Fruit fly (Drosophila melanogaster) whole organism, embryonic: ENCODE results near the gene Fife.
A peak's percentile ranks its signal among the peaks of the same experiment; 100 is the strongest.

Experiments used
- Aef1 ChIP-seq: fragments of 200-800 bp; sonication (Bioruptor generic); IDR thresholded peaks from 3 replicates; pipeline ENCODE4 v1.3.6; 2022; ENCODE audit warnings: missing biosample characterization, missing genetic modification characterization
- Bteb2 ChIP-seq: fragments of 200-800 bp; sonication (Bioruptor generic); optimal IDR thresholded peaks from 2 replicates; lab custom pipeline; 2016; ENCODE audit warnings: missing biosample characterization, missing genetic modification characterization
- CG1024 ChIP-seq: fragments of 200-800 bp; sonication (Bioruptor generic); IDR thresholded peaks from 2 replicates; pipeline ENCODE4 v1.3.6; 2022; ENCODE audit warnings: missing biosample characterization, missing genetic modification characterization
- CG10321 ChIP-seq: fragments of 200-800 bp; sonication (Bioruptor generic); IDR thresholded peaks from 2 replicates; pipeline ENCODE4 v1.3.6; 2022; ENCODE audit warnings: missing biosample characterization, missing genetic modification characterization
- CG12391 ChIP-seq: fragments of 200-800 bp; sonication (Bioruptor generic); optimal IDR thresholded peaks from 3 replicates; lab custom pipeline; 2018; ENCODE audit warnings: missing biosample characterization, mild to moderate bottlenecking, missing genetic modification characterization, moderate library complexity
- CG14014 ChIP-seq: fragments of 200-800 bp; sonication (Bioruptor generic); IDR thresholded peaks from 2 replicates; pipeline ENCODE4 v1.3.6; 2022; ENCODE audit warnings: missing biosample characterization, missing genetic modification characterization
- CG15269 ChIP-seq: fragments of 200-800 bp; sonication (Bioruptor generic); optimal IDR thresholded peaks from 2 replicates; lab custom pipeline; 2018; ENCODE audit warnings: missing biosample characterization, mild to moderate bottlenecking, missing genetic modification characterization, moderate library complexity
- CG17829 ChIP-seq: fragments of 200-800 bp; optimal IDR thresholded peaks from 2 replicates; lab custom pipeline; 2019; ENCODE audit warnings: missing biosample characterization, mild to moderate bottlenecking, missing genetic modification characterization, moderate library complexity
- CG18599 ChIP-seq: fragments of 200-800 bp; sonication (Bioruptor generic); optimal IDR thresholded peaks from 3 replicates; lab custom pipeline; 2017; ENCODE audit warnings: missing biosample characterization, missing genetic modification characterization, mild to moderate bottlenecking, moderate library complexity, missing genetic modification reagents
- CG18764 ChIP-seq: fragments of 200-800 bp; sonication (Bioruptor generic); optimal IDR thresholded peaks from 3 replicates; lab custom pipeline; 2016; ENCODE audit warnings: missing biosample characterization, missing genetic modification characterization
- CG2199 ChIP-seq: fragments of 200-800 bp; sonication (Bioruptor generic); IDR thresholded peaks from 3 replicates; pipeline ENCODE4 v1.3.6; 2022; ENCODE audit warnings: missing biosample characterization, missing genetic modification characterization
- CG30403 ChIP-seq: fragments of 200-800 bp; sonication (Bioruptor generic); optimal IDR thresholded peaks from 3 replicates; lab custom pipeline; 2016; ENCODE audit warnings: missing biosample characterization, missing genetic modification characterization
- CG3065 ChIP-seq: fragments of 200-800 bp; sonication (Bioruptor generic); optimal IDR thresholded peaks from 2 replicates; lab custom pipeline; 2016; ENCODE audit warnings: missing biosample characterization, missing genetic modification characterization
- CG31224 ChIP-seq: fragments of 200-800 bp; sonication (Bioruptor generic); IDR thresholded peaks from 2 replicates; pipeline ENCODE4 v1.3.6; 2022; ENCODE audit warnings: missing biosample characterization, missing genetic modification characterization
- CG32772 ChIP-seq: fragments of 200-800 bp; sonication (Bioruptor generic); IDR thresholded peaks from 2 replicates; pipeline ENCODE4 v1.3.6; 2022; ENCODE audit warnings: missing biosample characterization, missing genetic modification characterization
- CG33557 ChIP-seq: fragments of 200-800 bp; sonication (Bioruptor generic); optimal IDR thresholded peaks from 2 replicates; lab custom pipeline; 2019; ENCODE audit warnings: missing biosample characterization, mild to moderate bottlenecking, missing genetic modification characterization, moderate library complexity
- CG3847 ChIP-seq: fragments of 200-800 bp; sonication (Bioruptor generic); IDR thresholded peaks from 2 replicates; pipeline ENCODE4 v1.3.6; 2022; ENCODE audit warnings: missing biosample characterization, missing genetic modification characterization
- CG42726 ChIP-seq: fragments of 200-800 bp; sonication (Bioruptor generic); IDR thresholded peaks from 2 replicates; pipeline ENCODE4 v1.3.6; 2022; ENCODE audit warnings: missing biosample characterization, missing genetic modification characterization; ENCODE audit not compliant: partially characterized antibody
- CG4617 ChIP-seq: fragments of 200-800 bp; sonication (Bioruptor generic); optimal IDR thresholded peaks from 3 replicates; lab custom pipeline; 2016; ENCODE audit warnings: missing biosample characterization, missing genetic modification characterization, borderline replicate concordance
- CG4707 ChIP-seq: fragments of 200-800 bp; sonication (Bioruptor generic); optimal IDR thresholded peaks from 2 replicates; lab custom pipeline; 2018; ENCODE audit warnings: missing biosample characterization, mild to moderate bottlenecking, missing genetic modification characterization, moderate library complexity
- CG6272 ChIP-seq: fragments of 200-800 bp; sonication (Bioruptor generic); IDR thresholded peaks from 2 replicates; pipeline ENCODE4 v1.3.6; 2022; ENCODE audit warnings: missing biosample characterization, missing genetic modification characterization
- Chrac-16 ChIP-seq: fragments of 200-800 bp; sonication (Bioruptor generic); optimal IDR thresholded peaks from 3 replicates; lab custom pipeline; 2016; ENCODE audit warnings: missing biosample characterization, missing genetic modification characterization
- CrebB ChIP-seq: fragments of 200-800 bp; sonication (Bioruptor generic); optimal IDR thresholded peaks from 3 replicates; lab custom pipeline; 2018; ENCODE audit warnings: missing biosample characterization, mild to moderate bottlenecking, missing genetic modification characterization
- Dll ChIP-seq: fragments of 200-800 bp; sonication (Bioruptor generic); IDR thresholded peaks from 4 replicates; pipeline ENCODE4 v1.3.6; 2022; ENCODE audit warnings: missing biosample characterization, missing genetic modification characterization; ENCODE audit not compliant: partially characterized antibody
- E2f2 ChIP-seq: fragments of 200-800 bp; sonication (Bioruptor generic); IDR thresholded peaks from 2 replicates; pipeline ENCODE4 v1.3.6; 2022; ENCODE audit warnings: missing biosample characterization, missing genetic modification characterization
- Eip74EF ChIP-seq, 2 experiments: fragments of 200-800 bp in 1 of 2; fragments of >200 bp in 1 of 2; sonication (Bioruptor generic) in 1 of 2; optimal IDR thresholded peaks; 2 replicates each; lab custom pipeline; 2017 to 2019; ENCODE audit warnings: missing biosample characterization in 2 of 2, missing genetic modification characterization in 2 of 2, mild to moderate bottlenecking in 1 of 2, moderate library complexity in 1 of 2
- Ets65A ChIP-seq: fragments of 200-800 bp; sonication (Bioruptor generic); peaks from one replicate; lab custom pipeline; 2016; ENCODE audit warnings: missing biosample characterization, missing genetic modification characterization
- Fer1 ChIP-seq: fragments of 200-800 bp; sonication (Bioruptor generic); optimal IDR thresholded peaks from 2 replicates; lab custom pipeline; 2017; ENCODE audit warnings: missing biosample characterization, mild to moderate bottlenecking, missing genetic modification characterization
- GATAe ChIP-seq: fragments of 200-800 bp; sonication (Bioruptor generic); conservative IDR thresholded peaks from 2 replicates; pipeline ENCODE4 v1.3.6; 2022; ENCODE audit warnings: missing biosample characterization, missing genetic modification characterization
- HmgZ ChIP-seq: fragments of 200-800 bp; sonication (Bioruptor generic); optimal IDR thresholded peaks from 2 replicates; lab custom pipeline; 2018; ENCODE audit warnings: missing biosample characterization, mild to moderate bottlenecking, missing genetic modification characterization
- Hr51 ChIP-seq, 2 experiments: fragments of 200-800 bp; sonication (Bioruptor generic); optimal IDR thresholded peaks; 2 replicates in 1 of 2; 3 replicates in 1 of 2; lab custom pipeline; 2016 to 2018; ENCODE audit warnings: missing biosample characterization in 2 of 2, missing genetic modification characterization in 2 of 2, mild to moderate bottlenecking in 1 of 2, moderate library complexity in 1 of 2
- Kr ChIP-seq: fragments of 200-800 bp; sonication (Bioruptor generic); optimal IDR thresholded peaks from 2 replicates; lab custom pipeline; 2017; ENCODE audit warnings: missing biosample characterization, mild to moderate bottlenecking, missing genetic modification characterization
- Meics ChIP-seq: fragments of 200-800 bp; sonication (Bioruptor generic); optimal IDR thresholded peaks from 2 replicates; lab custom pipeline; 2017; ENCODE audit warnings: missing biosample characterization, mild to moderate bottlenecking, missing genetic modification characterization
- Nf-YA ChIP-seq: fragments of 200-800 bp; sonication (Bioruptor generic); IDR thresholded peaks from 2 replicates; pipeline ENCODE4 v1.3.6; 2022; ENCODE audit warnings: missing biosample characterization, missing genetic modification characterization
- Ptx1 ChIP-seq: fragments of 200-800 bp; sonication (Bioruptor generic); IDR thresholded peaks from 2 replicates; pipeline ENCODE4 v1.3.6; 2022; ENCODE audit warnings: missing biosample characterization, missing genetic modification characterization
- Sox100B ChIP-seq: fragments of 200-800 bp; sonication (Bioruptor generic); optimal IDR thresholded peaks from 3 replicates; lab custom pipeline; 2018; ENCODE audit warnings: missing biosample characterization, mild to moderate bottlenecking, missing genetic modification characterization
- Usf ChIP-seq: fragments of 200-800 bp; sonication (Bioruptor generic); optimal IDR thresholded peaks from 2 replicates; lab custom pipeline; 2017; ENCODE audit warnings: missing genotype, missing biosample characterization, missing genetic modification characterization
- crp ChIP-seq, 2 experiments: fragments of 200-800 bp; sonication (Bioruptor generic); optimal IDR thresholded peaks; 2 replicates in 1 of 2; 3 replicates in 1 of 2; lab custom pipeline; 2017; ENCODE audit warnings: missing biosample characterization in 2 of 2, missing genetic modification characterization in 2 of 2, mild to moderate bottlenecking in 1 of 2, moderate library complexity in 1 of 2
- eyg ChIP-seq: fragments of 200-800 bp; sonication (Bioruptor generic); optimal IDR thresholded peaks from 3 replicates; lab custom pipeline; 2016; ENCODE audit warnings: missing biosample characterization, missing genetic modification characterization
- fd96Cb ChIP-seq: fragments of 200-800 bp; sonication (Bioruptor generic); optimal IDR thresholded peaks from 2 replicates; lab custom pipeline; 2018; ENCODE audit warnings: missing biosample characterization, mild to moderate bottlenecking, missing genetic modification characterization, moderate library complexity
- hkb ChIP-seq, 2 experiments: fragments of 200-800 bp in 1 of 2; fragments of >200 bp in 1 of 2; sonication (Bioruptor generic) in 1 of 2; IDR thresholded peaks in 1 of 2; optimal IDR thresholded peaks in 1 of 2; 2 replicates each; pipeline versions ENCODE4 v1.3.6 to Lab custom; 2017 to 2022; ENCODE audit warnings: missing biosample characterization in 1 of 2, missing genetic modification characterization in 1 of 2
- kah ChIP-seq: fragments of 200-800 bp; sonication (Bioruptor generic); optimal IDR thresholded peaks from 2 replicates; lab custom pipeline; 2018; ENCODE audit warnings: missing biosample characterization, mild to moderate bottlenecking, missing genetic modification characterization
- p53 ChIP-seq: fragments of 200-800 bp; sonication (Bioruptor generic); optimal IDR thresholded peaks from 2 replicates; lab custom pipeline; 2016; ENCODE audit warnings: missing biosample characterization, missing genetic modification characterization
- so ChIP-seq: fragments of 200-800 bp; sonication (Bioruptor generic); IDR thresholded peaks from 3 replicates; pipeline ENCODE4 v1.3.6; 2022; ENCODE audit warnings: missing biosample characterization, missing genetic modification characterization
- stc ChIP-seq: fragments of 200-800 bp; sonication (Bioruptor generic); IDR thresholded peaks from 2 replicates; pipeline ENCODE4 v1.3.6; 2022; ENCODE audit warnings: missing biosample characterization, missing genetic modification characterization
- tio ChIP-seq: fragments of 200-800 bp; sonication (Bioruptor generic); optimal IDR thresholded peaks from 2 replicates; lab custom pipeline; 2017; ENCODE audit warnings: missing biosample characterization, missing genetic modification characterization, inconsistent platforms
- zfh2 ChIP-seq: fragments of 200-800 bp; sonication (Bioruptor generic); optimal IDR thresholded peaks from 2 replicates; lab custom pipeline; 2016; ENCODE audit warnings: missing biosample characterization, missing genetic modification characterization

Gene Fife

dm6 chr3L:2661322-2661721, 50.2 kb downstream of the Fife start, which contains the start of gene CG33234:
CG33234 (plus strand) TSS chr3L:2661622.
- TF ChIP-seq Kr (GFP tag; lab: Kevin White, UChicago), result no peak
- TF ChIP-seq Chrac-16 (GFP tag; lab: Kevin White, UChicago), result no peak
- TF ChIP-seq Bteb2, result no peak
- TF ChIP-seq CG42726 (GFP tag; lab: Robert Waterston, UW), result no peak
- no peak for TF ChIP-seq E2f2 (GFP tag; lab: Robert Waterston, UW)
- TF ChIP-seq Usf (GFP tag; lab: Kevin White, UChicago), result no peak
- TF ChIP-seq CG30403 (GFP tag; lab: Kevin White, UChicago), result no peak
- no peak for TF ChIP-seq kah (GFP tag; lab: Kevin White, UChicago)
- TF ChIP-seq tio, result no peak
- no peak for TF ChIP-seq CG12391 (tag; lab: Kevin White, UChicago)
- no peak for TF ChIP-seq CG6272
- no peak for TF ChIP-seq CG4707
- no peak for TF ChIP-seq Eip74EF (GFP tag; optimal IDR thresholded peaks at IDR 0.05; lab: Kevin White, UChicago)
- no peak for TF ChIP-seq p53 (GFP tag; lab: Kevin White, UChicago)
- TF ChIP-seq Aef1 (GFP tag; lab: Robert Waterston, UW), result no peak
- no peak for TF ChIP-seq CG18599 (GFP tag; lab: Kevin White, UChicago)
- TF ChIP-seq GATAe (GFP tag; lab: Robert Waterston, UW), result no peak
- TF ChIP-seq Fer1 (GFP tag; lab: Kevin White, UChicago), result no peak
- no peak for TF ChIP-seq CG10321
- TF ChIP-seq, all 482 proteins: peak for 0

- TF ChIP-seq eyg (GFP tag; lab: Kevin White, UChicago), result no peak
- TF ChIP-seq Ets65A, result peak; percentile 10
Measured at dm6 chr3L:2659339-2659738, 52.2 kb downstream of the Fife start, which contains the start of gene CG33233. CG33233 (plus strand) TSS chr3L:2659639.

- TF ChIP-seq Aef1 (GFP tag; lab: Robert Waterston, UW) (peak; percentile 77), Sox100B (GFP tag; lab: Kevin White, UChicago) (no peak), HmgZ (peak; percentile 1), CG15269 (tag; lab: Kevin White, UChicago) (peak; percentile 54), CG31224 (GFP tag; lab: Robert Waterston, UW) (0 out of 2 replicates have a peak, but pooled peaks have one; percentile 19), zfh2 (no peak), Dll (GFP tag; lab: Robert Waterston, UW) (peak; percentile 47; the same call in 1 of the 4 replicates), CrebB (tag; lab: Kevin White, UChicago) (no peak), CG4617 (GFP tag; lab: Kevin White, UChicago) (peak; percentile 36), CG32772 (GFP tag; lab: Robert Waterston, UW) (peak; percentile 75), Nf-YA (GFP tag; lab: Robert Waterston, UW) (peak; percentile 42; the same call in 1 of the 2 replicates), CG33557 (GFP tag; lab: Kevin White, UChicago) (peak; percentile 29), stc (GFP tag; lab: Robert Waterston, UW) (peak; percentile 67), CG3847 (GFP tag; lab: Robert Waterston, UW) (peak; percentile 44; the same call in 1 of the 2 replicates), fd96Cb (tag; lab: Kevin White, UChicago) (peak; percentile 47), so (GFP tag; lab: Robert Waterston, UW) (no peak), CG1024 (no peak), CG18599 (GFP tag; lab: Kevin White, UChicago) (peak; percentile 44), Ptx1 (GFP tag; lab: Robert Waterston, UW) (peak; percentile 88), CG18764 (GFP tag; lab: Kevin White, UChicago) (peak; percentile 5), CG3065 (no peak), Hr51 (GFP tag; optimal IDR thresholded peaks at IDR 0.05; lab: Kevin White, UChicago) (peak in 1 of 2 experiments; percentile 56), crp (GFP tag; optimal IDR thresholded peaks at IDR 0.05; lab: Kevin White, UChicago) (peak in 1 of 2 experiments; percentile 4), CG14014 (0 out of 2 replicates have a peak, but pooled peaks have one; percentile 32), Meics (GFP tag; lab: Kevin White, UChicago) (peak; percentile 34), CG2199 (GFP tag; lab: Robert Waterston, UW) (no peak), CG17829 (tag; lab: Kevin White, UChicago) (peak; percentile 75), hkb (optimal IDR thresholded peaks at IDR 0.05; lab: Kevin White, UChicago) (no peak), hkb (GFP tag; IDR thresholded peaks at IDR 0.05; lab: Robert Waterston, UW) (peak; percentile 63; the same call in 1 of the 2 replicates)
Measured at dm6 chr3L:2651800-2652199, 59.7 kb downstream of the Fife start, which contains the start of the genes ProRS-m, CG42304 and Snup. ProRS-m (minus strand) TSS chr3L:2651850. CG42304 (plus strand) TSS chr3L:2652088. Snup (plus strand) TSS chr3L:2652088.
